Worm (Caenorhabditis elegans): Measurements from ENCODE around the gene sel-11.
A peak's percentile ranks its signal among the peaks of the same experiment; 100 is the strongest.

The sel-11 gene

DNA sequence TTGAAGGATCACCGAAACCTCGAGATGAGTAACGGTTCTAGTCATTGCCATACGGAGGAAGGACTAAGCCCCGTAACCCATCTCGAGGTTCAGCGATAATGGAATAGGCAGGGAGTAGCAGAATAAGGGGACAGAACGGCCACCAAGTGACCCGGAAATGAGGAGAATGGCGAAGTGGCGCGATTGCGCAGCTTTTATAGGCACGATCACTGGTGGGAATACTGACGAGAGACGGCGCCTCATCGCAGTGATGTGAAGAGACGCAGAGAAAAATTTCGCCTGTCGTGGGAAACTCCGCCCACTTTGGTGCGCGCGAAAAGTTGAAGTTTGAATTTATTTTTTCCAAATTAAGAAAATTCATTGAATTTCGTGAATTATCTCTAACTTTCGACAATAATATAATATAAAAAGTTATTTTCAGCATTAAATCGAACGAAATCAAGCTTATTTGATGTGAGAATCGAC lies 3.0 kb downstream of the sel-11 start, which contains the start of gene F55A11.4:
TSS of gene F55A11.4 (plus strand) at position 415 of the 465 bp plus-strand sequence.
- TF ChIP-seq pat-9 (tag; optimal IDR thresholded peaks at IDR 0.05) (no peak), hlh-30 (tag; optimal IDR thresholded peaks at IDR 0.05; ENCODE audit: insufficient read depth) (no peak), pha-4 (tag; optimal IDR thresholded peaks at IDR 0.05) (no peak), C08G9.2 (tag; optimal IDR thresholded peaks at IDR 0.05) (peak; percentile 29), unc-3 (GFP tag; conservative IDR thresholded peaks at IDR 0.05) (no peak), unc-3 (tag; optimal IDR thresholded peaks at IDR 0.05) (no peak), sox-4 (tag; optimal IDR thresholded peaks at IDR 0.05) (no peak), ceh-9 (tag; optimal IDR thresholded peaks at IDR 0.05) (no peak), fkh-10 (GFP tag; optimal IDR thresholded peaks at IDR 0.05) (no peak), gmeb-2 (tag; optimal IDR thresholded peaks at IDR 0.05) (no peak), pha-2 (tag; optimal IDR thresholded peaks at IDR 0.05) (no peak), tbx-2 (tag; optimal IDR thresholded peaks at IDR 0.05) (peak; percentile 8)

ce11 chrV:11773420-11773819 lies 6.3 kb downstream of the sel-11 start, which contains the start of gene bus-18:
bus-18 (plus strand) TSS chrV:11773720.
- TF ChIP-seq mec-3 (tag; optimal IDR thresholded peaks at IDR 0.05; ENCODE audit: borderline replicate concordance), result no peak
- TF ChIP-seq fax-1 (tag; optimal IDR thresholded peaks at IDR 0.05), result no peak
- TF ChIP-seq pha-2 (tag; optimal IDR thresholded peaks at IDR 0.05), result no peak
- TF ChIP-seq sox-4 (tag; optimal IDR thresholded peaks at IDR 0.05), result no peak
- TF ChIP-seq hlh-6 (tag; optimal IDR thresholded peaks at IDR 0.05), result no peak
- TF ChIP-seq sox-2 (GFP tag; IDR thresholded peaks at IDR 0.05), result no peak
- no peak for TF ChIP-seq ceh-31 (tag; optimal IDR thresholded peaks at IDR 0.05)
- no peak for TF ChIP-seq gmeb-2 (tag; optimal IDR thresholded peaks at IDR 0.05)
- TF ChIP-seq ceh-19 (GFP tag; optimal IDR thresholded peaks at IDR 0.05), result no peak
- TF ChIP-seq fkh-6 (tag; optimal IDR thresholded peaks at IDR 0.05), result no peak
- no peak for TF ChIP-seq tbx-7 (tag; optimal IDR thresholded peaks at IDR 0.05)
- no peak for TF ChIP-seq pax-1 (tag; optimal IDR thresholded peaks at IDR 0.05)
- TF ChIP-seq zip-5 (tag; optimal IDR thresholded peaks at IDR 0.05), result no peak
- TF ChIP-seq nhr-232 (tag; optimal IDR thresholded peaks at IDR 0.05), result no peak

DNA sequence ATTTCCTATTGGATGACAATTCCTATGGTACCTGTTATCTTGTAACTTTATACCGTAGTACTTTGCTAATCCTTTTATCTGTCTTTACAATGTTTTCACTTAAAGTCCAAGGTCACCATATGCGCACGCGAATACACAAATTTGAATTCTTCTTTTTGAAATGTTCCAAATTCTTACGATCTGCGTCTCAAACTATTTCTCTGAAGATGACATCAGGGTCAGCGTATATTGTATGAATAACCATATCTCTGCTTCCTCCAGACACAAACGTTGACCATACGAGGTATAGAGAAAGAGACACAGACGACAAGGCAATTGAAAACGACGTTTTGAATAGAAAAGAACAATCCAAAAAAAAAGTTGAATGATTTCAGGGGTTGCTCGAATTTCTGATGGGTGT lies 6.8 kb downstream of the sel-11 start:
- TF ChIP-seq lin-11 (tag; optimal IDR thresholded peaks at IDR 0.05) (no peak), pag-3 (tag; optimal IDR thresholded peaks at IDR 0.05; ENCODE audit: borderline replicate concordance) (no peak), ceh-48 (tag; optimal IDR thresholded peaks at IDR 0.05) (no peak), elt-2 (tag; optimal IDR thresholded peaks at IDR 0.05) (no peak)

DNA sequence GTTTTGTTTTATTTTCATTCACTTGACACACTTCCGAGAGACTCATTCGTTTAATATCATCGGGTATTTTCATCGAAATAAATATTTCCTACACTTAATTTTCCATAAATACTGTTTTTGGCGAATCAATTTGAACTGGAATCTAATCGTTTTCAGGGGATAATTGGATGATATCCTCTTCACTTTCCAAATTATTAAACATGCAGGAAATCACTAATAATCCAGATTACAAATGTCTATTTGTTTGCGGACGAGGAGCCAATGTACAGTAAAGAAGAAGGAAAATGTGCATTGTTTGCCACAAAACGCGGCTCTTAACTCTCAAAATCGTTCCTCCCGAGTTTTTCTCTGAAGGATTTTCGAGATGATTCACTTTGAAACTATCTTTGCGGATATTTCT lies 9.4 kb downstream of the sel-11 start, which contains the start of gene F55A11.6:
TSS of gene F55A11.6 (plus strand) at position 301 of the 400 bp plus-strand sequence.
- TF ChIP-seq C08G9.2 (tag; optimal IDR thresholded peaks at IDR 0.05), result no peak
- TF ChIP-seq syd-9 (tag; optimal IDR thresholded peaks at IDR 0.05), result no peak
- no peak for TF ChIP-seq ets-4 (tag; optimal IDR thresholded peaks at IDR 0.05)
- TF ChIP-seq nhr-232 (tag; optimal IDR thresholded peaks at IDR 0.05), result no peak
- TF ChIP-seq ama-1 (optimal IDR thresholded peaks at IDR 0.05), result no peak
- no peak for TF ChIP-seq sdc-2 (tag; optimal IDR thresholded peaks at IDR 0.05)
- TF ChIP-seq ref-2 (tag; optimal IDR thresholded peaks at IDR 0.05), result no peak
- TF ChIP-seq C38D4.7 (GFP tag; optimal IDR thresholded peaks at IDR 0.05), result no peak
- no peak for TF ChIP-seq unc-55 (GFP tag; optimal IDR thresholded peaks at IDR 0.05)
- TF ChIP-seq tbx-2 (tag; optimal IDR thresholded peaks at IDR 0.05), result no peak
- no peak for TF ChIP-seq K02D7.2 (tag; optimal IDR thresholded peaks at IDR 0.05)
- TF ChIP-seq unc-86 (tag; optimal IDR thresholded peaks at IDR 0.05), result no peak
- no peak for TF ChIP-seq fkh-6 (tag; optimal IDR thresholded peaks at IDR 0.05)

ce11 chrV:11777846-11778245 lies 10.7 kb downstream of the sel-11 start:
- TF ChIP-seq ceh-18 (tag; optimal IDR thresholded peaks at IDR 0.05) (peak; percentile 12), eyg-1 (tag; optimal IDR thresholded peaks at IDR 0.05) (no peak), pat-9 (tag; optimal IDR thresholded peaks at IDR 0.05) (no peak), hlh-15 (tag; optimal IDR thresholded peaks at IDR 0.05) (no peak), pros-1 (tag; optimal IDR thresholded peaks at IDR 0.05) (no peak)
